Worm (Caenorhabditis elegans) whole organism, L4 larva: Measurements from ENCODE around the gene Y43F8B.15.
A peak's percentile ranks its signal among the peaks of the same experiment; 100 is the strongest.
"Not testable (repeated sequence)": the region's sequence is repeated elsewhere in the genome, so short reads cannot be mapped to it uniquely, and the experiment has no call there.

Source experiments
- F37D6.2 ChIP-seq: sonication (generic microtip); optimal IDR thresholded peaks from 2 replicates; lab custom pipeline; 2016; ENCODE audit warnings: mild to moderate bottlenecking, missing genetic modification characterization, missing compliant biosample characterization
- F44E2.7 ChIP-seq: fragments of 200-800 bp; sonication (Bioruptor generic); IDR thresholded peaks from 2 replicates; pipeline ENCODE4 v2.1.2; 2022; ENCODE audit warnings: missing genetic modification characterization, missing compliant biosample characterization
- R02D3.7 ChIP-seq: fragments of 150-350 bp; sonication (generic microtip); optimal IDR thresholded peaks from 3 replicates; lab custom pipeline; 2014; ENCODE audit warnings: missing biosample characterization, missing genetic modification characterization
- T20F7.1 ChIP-seq: fragments of 200-800 bp; sonication (Bioruptor generic); optimal IDR thresholded peaks from 2 replicates; lab custom pipeline; 2018; ENCODE audit warnings: mild to moderate bottlenecking, missing genetic modification characterization, missing compliant biosample characterization
- T26A8.4 ChIP-seq: fragments of 200-800 bp; sonication (Bioruptor generic); IDR thresholded peaks from 2 replicates; pipeline ENCODE4 v1.3.6; 2022; ENCODE audit warnings: missing genetic modification characterization, missing compliant biosample characterization
- Y75B8A.6 ChIP-seq: fragments of 200-800 bp; sonication (Bioruptor generic); IDR thresholded peaks from 2 replicates; pipeline ENCODE4 v1.3.6; 2022; ENCODE audit warnings: missing genetic modification reagents, missing genetic modification characterization, missing compliant biosample characterization
- ceh-32 ChIP-seq: sonication (generic microtip); optimal IDR thresholded peaks from 2 replicates; lab custom pipeline; 2016; ENCODE audit warnings: mild to moderate bottlenecking, missing genetic modification characterization, missing compliant biosample characterization; ENCODE audit not compliant: poor library complexity
- ctbp-1 ChIP-seq: fragments of 200-800 bp; sonication (Bioruptor generic); IDR thresholded peaks from 2 replicates; pipeline ENCODE4 v1.3.6; 2022; ENCODE audit warnings: missing genetic modification reagents, missing genetic modification characterization, missing compliant biosample characterization
- daf-16 ChIP-seq, 3 experiments: sonication (generic microtip); optimal IDR thresholded peaks; 2 replicates each; lab custom pipeline; 2016 to 2017; ENCODE audit warnings: missing genetic modification characterization in 3 of 3, missing genetic modification reagents in 3 of 3, mild to moderate bottlenecking in 2 of 3, missing compliant biosample characterization in 2 of 3, missing biosample characterization in 1 of 3, moderate library complexity in 1 of 3
- dmd-6 ChIP-seq: fragments of 200-800 bp; sonication (Bioruptor generic); IDR thresholded peaks from 2 replicates; pipeline ENCODE4 v1.3.6; 2022; ENCODE audit warnings: missing genetic modification reagents, missing genetic modification characterization, missing compliant biosample characterization
- dmd-9 ChIP-seq: fragments of 200-800 bp; sonication (Bioruptor generic); IDR thresholded peaks from 2 replicates; pipeline ENCODE4 v1.3.6; 2022; ENCODE audit warnings: missing genetic modification reagents, missing genetic modification characterization, missing compliant biosample characterization
- dpl-1 ChIP-seq: fragments of 150-350 bp; optimal IDR thresholded peaks from 2 replicates; lab custom pipeline; 2014; ENCODE audit warnings: missing biosample characterization, missing genetic modification reagents, missing genetic modification characterization
- dve-1 ChIP-seq: sonication (generic microtip); optimal IDR thresholded peaks from 2 replicates; lab custom pipeline; 2017; ENCODE audit warnings: antibody characterized with exemption, mild to moderate bottlenecking, missing genetic modification characterization, missing compliant biosample characterization; ENCODE audit not compliant: insufficient read depth
- egl-27 ChIP-seq: sonication (generic microtip); optimal IDR thresholded peaks from 3 replicates; lab custom pipeline; 2017; ENCODE audit warnings: missing biosample characterization, missing genetic modification reagents, missing genetic modification characterization
- hlh-11 ChIP-seq: fragments of 200-800 bp; sonication (Bioruptor generic); optimal IDR thresholded peaks from 2 replicates; lab custom pipeline; 2018; ENCODE audit warnings: mild to moderate bottlenecking, missing genetic modification characterization, missing compliant biosample characterization
- hlh-30 ChIP-seq: sonication (generic microtip); optimal IDR thresholded peaks from 2 replicates; lab custom pipeline; 2017; ENCODE audit warnings: antibody characterized with exemption, mild to moderate bottlenecking, missing genetic modification characterization, missing compliant biosample characterization; ENCODE audit not compliant: insufficient read depth
- lin-39 ChIP-seq: fragments of 150-350 bp; optimal IDR thresholded peaks from 2 replicates; lab custom pipeline; 2014; ENCODE audit warnings: missing biosample characterization, missing genetic modification reagents, missing genetic modification characterization
- nhr-102 ChIP-seq: sonication (generic microtip); optimal IDR thresholded peaks from 2 replicates; lab custom pipeline; 2016; ENCODE audit warnings: mild to moderate bottlenecking, missing genetic modification characterization, moderate library complexity, missing compliant biosample characterization
- nhr-11 ChIP-seq: fragments of 150-350 bp; optimal IDR thresholded peaks from 2 replicates; lab custom pipeline; 2014; ENCODE audit warnings: missing biosample characterization, missing genetic modification characterization
- nhr-28 ChIP-seq: fragments of 150-350 bp; optimal IDR thresholded peaks from 2 replicates; lab custom pipeline; 2014; ENCODE audit warnings: missing biosample characterization, missing genetic modification characterization
- nhr-6 ChIP-seq: fragments of 150-350 bp; optimal IDR thresholded peaks from 2 replicates; lab custom pipeline; 2014; ENCODE audit warnings: missing biosample characterization, missing genetic modification characterization
- nhr-77 ChIP-seq: fragments of 150-350 bp; optimal IDR thresholded peaks from 2 replicates; lab custom pipeline; 2014; ENCODE audit warnings: missing biosample characterization, missing genetic modification characterization
- php-3 ChIP-seq: fragments of 200-800 bp; sonication (Bioruptor generic); IDR thresholded peaks from 2 replicates; pipeline ENCODE4 v1.3.6; 2022; ENCODE audit warnings: missing genetic modification reagents, missing genetic modification characterization, missing compliant biosample characterization
- pqm-1 ChIP-seq: sonication (generic microtip); optimal IDR thresholded peaks from 2 replicates; lab custom pipeline; 2017; ENCODE audit warnings: missing biosample characterization, missing genetic modification characterization
- sdz-12 ChIP-seq: fragments of 200-800 bp; sonication (Bioruptor generic); optimal IDR thresholded peaks from 2 replicates; lab custom pipeline; 2018; ENCODE audit warnings: mild to moderate bottlenecking, missing genetic modification characterization, missing compliant biosample characterization
- skn-1 ChIP-seq: fragments of 150-350 bp; optimal IDR thresholded peaks from 2 replicates; lab custom pipeline; 2014; ENCODE audit warnings: missing biosample characterization, missing genetic modification characterization
- tra-1 ChIP-seq: fragments of 200-800 bp; sonication (Bioruptor generic); IDR thresholded peaks from 2 replicates; pipeline ENCODE4 v1.3.6; 2022; ENCODE audit warnings: missing genetic modification reagents, missing genetic modification characterization, missing compliant biosample characterization
- unc-62 ChIP-seq, 3 experiments: fragments of 150-350 bp in 1 of 3; sonication (generic microtip); optimal IDR thresholded peaks in 2 of 3; peaks in 1 of 3; 1 replicate in 1 of 3; 2 replicates in 2 of 3; lab custom pipeline; 2014 to 2017; ENCODE audit warnings: missing biosample characterization in 3 of 3, missing genetic modification characterization in 3 of 3, missing genetic modification reagents in 3 of 3, missing genotype in 1 of 3
- vab-7 ChIP-seq: fragments of 200-800 bp; sonication (Bioruptor generic); IDR thresholded peaks from 2 replicates; pipeline ENCODE4 v1.3.6; 2022; ENCODE audit warnings: missing genetic modification reagents, missing genetic modification characterization, missing compliant biosample characterization
- zag-1 ChIP-seq: fragments of 150-350 bp; optimal IDR thresholded peaks from 2 replicates; lab custom pipeline; 2014; ENCODE audit warnings: missing biosample characterization, missing genetic modification characterization
- zfp-3 ChIP-seq: fragments of 200-800 bp; sonication (Bioruptor generic); conservative IDR thresholded peaks from 2 replicates; pipeline ENCODE4 v1.3.6; 2022; ENCODE audit warnings: missing genetic modification reagents, missing genetic modification characterization, missing compliant biosample characterization
- zip-11 ChIP-seq: fragments of 200-800 bp; sonication (Bioruptor generic); IDR thresholded peaks from 2 replicates; pipeline ENCODE4 v1.3.6; 2022; ENCODE audit warnings: missing genetic modification characterization, missing compliant biosample characterization

Y43F8B.15 gene

DNA sequence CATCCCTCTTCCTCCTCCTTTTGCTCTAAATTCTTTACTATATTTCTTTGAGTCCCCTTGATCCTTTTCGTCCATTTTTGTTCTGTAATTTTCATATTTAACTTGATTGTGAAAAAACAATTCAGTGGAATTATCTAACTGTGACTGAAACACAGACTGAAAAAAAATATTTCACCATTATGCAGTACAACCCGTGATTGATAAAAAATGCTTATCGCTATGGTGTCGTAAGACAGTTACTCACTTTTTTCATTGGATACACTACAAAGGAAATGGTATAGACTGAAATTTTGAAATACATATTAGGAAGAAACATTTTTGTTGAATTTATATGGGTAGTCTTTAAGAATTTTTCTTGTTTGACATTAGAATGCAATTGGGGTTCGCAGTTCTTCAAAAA lies 5.7 kb upstream of the Y43F8B.15 start, which contains the start of gene Y43F8B.23:
Gene Y43F8B.23 (minus strand): TSS at position 75 of the 400 bp plus-strand sequence.
- TF ChIP-seq dve-1 (tag; lab: Kevin White, UChicago) (peak; percentile 61), dpl-1 (no peak), nhr-77 (tag; lab: Kevin White, UChicago) (peak; percentile 26), nhr-102 (tag; lab: Kevin White, UChicago) (no peak), ctbp-1 (no peak), T26A8.4 (GFP tag; lab: Robert Waterston, UW) (no peak), dmd-9 (no peak), hlh-11 (tag; lab: Kevin White, UChicago) (peak; percentile 24), Y75B8A.6 (GFP tag; lab: Robert Waterston, UW) (no peak), F37D6.2 (tag; lab: Kevin White, UChicago) (no peak), nhr-28 (tag; lab: Kevin White, UChicago) (peak; percentile 91), hlh-30 (tag; lab: Kevin White, UChicago) (peak; percentile 27), ceh-32 (tag; lab: Kevin White, UChicago) (no peak), unc-62 (GFP tag; optimal IDR thresholded peaks at IDR 0.05 in 1 of 2; lab: Kevin White, UChicago) (peak in 1 of 2 experiments; percentile 40), unc-62 (tag; optimal IDR thresholded peaks at IDR 0.05; lab: Kevin White, UChicago) (no peak), F44E2.7 (no peak), dmd-6 (GFP tag; lab: Robert Waterston, UW) (peak; percentile 56), sdz-12 (GFP tag; lab: Kevin White, UChicago) (no peak), pqm-1 (tag; lab: Kevin White, UChicago) (peak; percentile 92), R02D3.7 (tag; lab: Kevin White, UChicago) (no peak), T20F7.1 (GFP tag; lab: Kevin White, UChicago) (peak; percentile 11), daf-16 (GFP tag; optimal IDR thresholded peaks at IDR 0.05; lab: Kevin White, UChicago) (no peak), daf-16 (tag; optimal IDR thresholded peaks at IDR 0.05; lab: Kevin White, UChicago) (peak; percentile 11), vab-7 (GFP tag; lab: Robert Waterston, UW) (no peak), nhr-6 (tag; lab: Kevin White, UChicago) (no peak)

DNA sequence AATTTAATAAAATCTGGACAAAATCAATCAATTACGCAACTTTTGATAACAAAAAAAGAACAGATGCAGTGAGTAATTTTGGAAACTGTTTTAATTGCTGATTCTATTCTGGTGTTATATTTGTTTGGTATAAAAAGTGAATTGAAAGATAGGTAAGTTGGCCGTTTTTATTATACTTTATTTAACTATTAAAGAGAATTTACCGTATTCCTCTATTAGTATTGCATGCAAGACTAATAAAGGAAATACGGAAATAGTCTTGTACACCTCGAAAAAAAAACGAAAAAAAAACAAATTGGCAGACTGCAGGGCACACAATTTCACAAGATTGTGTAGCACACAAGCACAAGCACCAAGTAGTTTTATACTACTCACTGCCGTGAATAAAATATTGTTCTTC lies 692 bp upstream of the Y43F8B.15 start, which contains the start of gene Y43F8B.25:
Gene Y43F8B.25 (plus strand): TSS at position 301 of the 400 bp plus-strand sequence.
- no peak for TF ChIP-seq zag-1 (tag; lab: Kevin White, UChicago)
- no peak for TF ChIP-seq daf-16 (GFP tag; optimal IDR thresholded peaks at IDR 0.05; lab: Kevin White, UChicago)
- TF ChIP-seq daf-16 (tag; optimal IDR thresholded peaks at IDR 0.05; lab: Kevin White, UChicago): peak; percentile 2
- TF ChIP-seq, all 104 proteins: peak for 1

DNA sequence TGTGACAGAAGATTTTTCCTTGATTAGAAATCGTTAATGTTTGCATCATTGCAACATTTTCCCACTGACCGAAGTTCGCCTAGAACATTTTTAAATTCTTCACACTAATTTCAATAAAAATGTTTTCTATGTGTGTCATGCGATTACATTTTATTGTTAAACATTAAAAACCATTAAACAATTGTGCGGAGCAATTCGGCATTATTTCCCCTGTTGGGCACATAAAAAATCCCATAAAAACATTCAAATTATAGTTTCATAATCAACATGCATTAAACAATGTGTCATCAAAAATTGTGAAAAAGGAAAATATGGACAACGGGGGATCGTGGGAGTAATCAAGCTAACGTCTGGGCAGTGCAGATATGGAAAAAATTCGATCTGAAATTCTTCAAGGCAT lies 2.4 kb downstream of the Y43F8B.15 start:
- peak; percentile 98 for TF ChIP-seq php-3
- TF ChIP-seq daf-16 (GFP tag; optimal IDR thresholded peaks at IDR 0.05; lab: Kevin White, UChicago): not testable (repeated sequence)
- TF ChIP-seq daf-16 (tag; optimal IDR thresholded peaks at IDR 0.05; lab: Kevin White, UChicago): peak; percentile 31
- peak; percentile 26; the same call in 1 of the 2 replicates for TF ChIP-seq tra-1 (GFP tag; lab: Robert Waterston, UW)
- TF ChIP-seq, all 104 proteins: peak for 3; not testable (repeated sequence) for 101

DNA sequence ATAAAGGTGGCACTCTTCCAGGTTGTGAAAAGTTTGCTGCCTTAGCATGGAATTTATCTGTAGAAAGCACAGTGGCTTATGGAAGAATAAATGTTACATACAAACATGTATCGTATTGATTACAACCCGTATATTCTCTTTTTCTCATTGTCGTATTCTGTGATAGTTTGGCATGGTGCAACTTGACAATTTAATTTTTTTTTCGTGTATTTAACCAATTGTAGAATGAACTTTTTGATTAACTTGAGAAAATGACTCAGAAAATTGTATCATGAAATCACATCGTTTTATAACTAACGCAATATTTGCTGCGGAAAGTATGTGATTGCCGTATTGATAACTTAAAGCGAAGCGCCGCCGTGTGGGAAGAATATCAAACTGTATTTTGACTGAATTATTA lies 4.8 kb downstream of the Y43F8B.15 start, which contains the start of gene Y43F8B.24:
Gene Y43F8B.24 (plus strand): TSS at position 301 of the 400 bp plus-strand sequence.
- no peak for TF ChIP-seq zip-11 (GFP tag; lab: Robert Waterston, UW)
- no peak for TF ChIP-seq dve-1 (tag; lab: Kevin White, UChicago)
- TF ChIP-seq F44E2.7: no peak
- no peak for TF ChIP-seq skn-1
- TF ChIP-seq zfp-3 (GFP tag; lab: Robert Waterston, UW): no peak
- TF ChIP-seq nhr-11 (tag; lab: Kevin White, UChicago): no peak
- TF ChIP-seq egl-27 (tag; lab: Kevin White, UChicago): no peak
- TF ChIP-seq lin-39: no peak
- no peak for TF ChIP-seq daf-16 (GFP tag; optimal IDR thresholded peaks at IDR 0.05; lab: Kevin White, UChicago)
- TF ChIP-seq daf-16 (tag; optimal IDR thresholded peaks at IDR 0.05; lab: Kevin White, UChicago): peak; percentile 17
- TF ChIP-seq unc-62 (GFP tag; optimal IDR thresholded peaks at IDR 0.05 in 1 of 2; lab: Kevin White, UChicago): peak in 1 of 2 experiments; percentile 7
- TF ChIP-seq unc-62 (tag; optimal IDR thresholded peaks at IDR 0.05; lab: Kevin White, UChicago): no peak
